Worm (Caenorhabditis elegans) whole organism, L3 larva: ENCODE results near the gene srh-236.

Source experiments
- fos-1 ChIP-seq: fragments of 150-350 bp; optimal IDR thresholded peaks from 2 replicates; lab custom pipeline; 2014; ENCODE audit warnings: missing biosample characterization, missing genetic modification characterization
- nhr-237 ChIP-seq: fragments of 150-350 bp; optimal IDR thresholded peaks from 2 replicates; lab custom pipeline; 2014; ENCODE audit warnings: missing biosample characterization, missing genetic modification characterization
- pha-4 ChIP-seq: fragments of 150-350 bp; optimal IDR thresholded peaks from 2 replicates; lab custom pipeline; 2014; ENCODE audit warnings: missing biosample characterization, missing genetic modification reagents, missing genetic modification characterization
- skn-1 ChIP-seq: fragments of 150-350 bp; optimal IDR thresholded peaks from 2 replicates; lab custom pipeline; 2014; ENCODE audit warnings: missing biosample characterization, missing genetic modification characterization
- unc-62 ChIP-seq: fragments of 150-350 bp; sonication (generic microtip); optimal IDR thresholded peaks from 4 replicates; lab custom pipeline; 2014; ENCODE audit warnings: missing biosample characterization, missing genetic modification reagents, missing genetic modification characterization
- zag-1 ChIP-seq: fragments of 150-350 bp; optimal IDR thresholded peaks from 2 replicates; lab custom pipeline; 2014; ENCODE audit warnings: missing biosample characterization, missing genetic modification characterization

- no peak for TF ChIP-seq fos-1
- TF ChIP-seq nhr-237 (tag; lab: Kevin White, UChicago), result no peak
- TF ChIP-seq zag-1 (tag; lab: Kevin White, UChicago), result no peak
- TF ChIP-seq skn-1 (tag; lab: Kevin White, UChicago), result no peak
- TF ChIP-seq unc-62 (GFP tag; lab: Kevin White, UChicago), result no peak
- TF ChIP-seq pha-4, result no peak
Measured at ce11 chrV:17257637-17258036, 45.8 kb upstream of the srh-236 start.
